Worm (Caenorhabditis elegans): Measurements from ENCODE around the gene dhps-1.
A peak's percentile ranks its signal among the peaks of the same experiment; 100 is the strongest.

dhps-1 gene

ce11 chrII:11992701-11993100 lies at the start of gene dhps-1:
dhps-1 (plus strand) TSS chrII:11993001.
- TF ChIP-seq tab-1 (GFP tag; IDR thresholded peaks at IDR 0.05) (no peak), med-1 (GFP tag; optimal IDR thresholded peaks at IDR 0.05; ENCODE audit: insufficient read depth) (no peak), klf-2 (GFP tag; conservative IDR thresholded peaks at IDR 0.05) (no peak), flt-1 (GFP tag; IDR thresholded peaks at IDR 0.05) (no peak), ztf-29 (GFP tag; IDR thresholded peaks at IDR 0.05) (no peak), cog-1 (tag; optimal IDR thresholded peaks at IDR 0.05) (no peak), ztf-23 (GFP tag; IDR thresholded peaks at IDR 0.05) (no peak), ref-1 (GFP tag; conservative IDR thresholded peaks at IDR 0.05) (no peak), T22C8.4 (GFP tag; IDR thresholded peaks at IDR 0.05) (no peak)

- no peak for TF ChIP-seq cog-1 (tag; optimal IDR thresholded peaks at IDR 0.05)
- no peak for TF ChIP-seq ztf-29 (GFP tag; IDR thresholded peaks at IDR 0.05)
- no peak for TF ChIP-seq flt-1 (GFP tag; IDR thresholded peaks at IDR 0.05)
- TF ChIP-seq ref-1 (GFP tag; conservative IDR thresholded peaks at IDR 0.05): no peak
- TF ChIP-seq ztf-23 (GFP tag; IDR thresholded peaks at IDR 0.05): no peak
- no peak for TF ChIP-seq med-1 (GFP tag; optimal IDR thresholded peaks at IDR 0.05; ENCODE audit: insufficient read depth)
- no peak for TF ChIP-seq tab-1 (GFP tag; IDR thresholded peaks at IDR 0.05)
- TF ChIP-seq klf-2 (GFP tag; conservative IDR thresholded peaks at IDR 0.05): no peak
- TF ChIP-seq T22C8.4 (GFP tag; IDR thresholded peaks at IDR 0.05): no peak
Measured at ce11 chrII:11948459-11948858, 44.3 kb upstream of the dhps-1 start, which contains the start of gene W03C9.8. W03C9.8 (plus strand) TSS chrII:11948759.

ce11 chrII:11952963-11953362 lies 39.8 kb upstream of the dhps-1 start:
- TF ChIP-seq ref-1 (GFP tag; conservative IDR thresholded peaks at IDR 0.05) (no peak), flt-1 (GFP tag; IDR thresholded peaks at IDR 0.05) (no peak), tab-1 (GFP tag; IDR thresholded peaks at IDR 0.05) (no peak), med-1 (GFP tag; optimal IDR thresholded peaks at IDR 0.05; ENCODE audit: insufficient read depth) (no peak), ztf-23 (GFP tag; IDR thresholded peaks at IDR 0.05) (no peak), klf-2 (GFP tag; conservative IDR thresholded peaks at IDR 0.05) (no peak), cog-1 (tag; optimal IDR thresholded peaks at IDR 0.05) (no peak), ztf-29 (GFP tag; IDR thresholded peaks at IDR 0.05) (no peak), T22C8.4 (GFP tag; IDR thresholded peaks at IDR 0.05) (no peak)

- no peak for TF ChIP-seq ztf-23 (GFP tag; IDR thresholded peaks at IDR 0.05)
- TF ChIP-seq cog-1 (tag; optimal IDR thresholded peaks at IDR 0.05): no peak
- no peak for TF ChIP-seq tab-1 (GFP tag; IDR thresholded peaks at IDR 0.05)
- TF ChIP-seq ztf-29 (GFP tag; IDR thresholded peaks at IDR 0.05): no peak
- no peak for TF ChIP-seq ref-1 (GFP tag; conservative IDR thresholded peaks at IDR 0.05)
- no peak for TF ChIP-seq T22C8.4 (GFP tag; IDR thresholded peaks at IDR 0.05)
- TF ChIP-seq klf-2 (GFP tag; conservative IDR thresholded peaks at IDR 0.05): no peak
- no peak for TF ChIP-seq med-1 (GFP tag; optimal IDR thresholded peaks at IDR 0.05; ENCODE audit: insufficient read depth)
- TF ChIP-seq flt-1 (GFP tag; IDR thresholded peaks at IDR 0.05): no peak
Measured at ce11 chrII:11954208-11954607, 38.6 kb upstream of the dhps-1 start, which contains the start of gene W03C9.6. W03C9.6 (plus strand) TSS chrII:11954508.

ce11 chrII:11954811-11955210 lies 38.0 kb upstream of the dhps-1 start:
- TF ChIP-seq T22C8.4 (GFP tag; IDR thresholded peaks at IDR 0.05): no peak
- TF ChIP-seq tab-1 (GFP tag; IDR thresholded peaks at IDR 0.05): no peak
- TF ChIP-seq flt-1 (GFP tag; IDR thresholded peaks at IDR 0.05): no peak
- TF ChIP-seq ztf-29 (GFP tag; IDR thresholded peaks at IDR 0.05): peak; percentile 21; the same call in 1 of the 2 replicates
- TF ChIP-seq ztf-23 (GFP tag; IDR thresholded peaks at IDR 0.05): no peak
- TF ChIP-seq cog-1 (tag; optimal IDR thresholded peaks at IDR 0.05): no peak
- TF ChIP-seq klf-2 (GFP tag; conservative IDR thresholded peaks at IDR 0.05): no peak

- TF ChIP-seq cog-1 (tag; optimal IDR thresholded peaks at IDR 0.05) (peak; percentile 75), flt-1 (GFP tag; IDR thresholded peaks at IDR 0.05) (peak; percentile 84), ztf-23 (GFP tag; IDR thresholded peaks at IDR 0.05) (peak; percentile 74), tab-1 (GFP tag; IDR thresholded peaks at IDR 0.05) (no peak), med-1 (GFP tag; optimal IDR thresholded peaks at IDR 0.05; ENCODE audit: insufficient read depth) (no peak), ref-1 (GFP tag; conservative IDR thresholded peaks at IDR 0.05) (peak; percentile 60), ztf-29 (GFP tag; IDR thresholded peaks at IDR 0.05) (peak; percentile 62; the same call in 1 of the 2 replicates), klf-2 (GFP tag; conservative IDR thresholded peaks at IDR 0.05) (no peak), T22C8.4 (GFP tag; IDR thresholded peaks at IDR 0.05) (no peak; the same call in 1 of the 2 replicates)
Measured at ce11 chrII:11958793-11959574, 33.8 kb upstream of the dhps-1 start.

- TF ChIP-seq med-1 (GFP tag; optimal IDR thresholded peaks at IDR 0.05; ENCODE audit: insufficient read depth) (peak; percentile 95), ztf-23 (GFP tag; IDR thresholded peaks at IDR 0.05) (peak; percentile 99), ztf-29 (GFP tag; IDR thresholded peaks at IDR 0.05) (peak; percentile 100), cog-1 (tag; optimal IDR thresholded peaks at IDR 0.05) (peak; percentile 100), klf-2 (GFP tag; conservative IDR thresholded peaks at IDR 0.05) (peak; percentile 100), T22C8.4 (GFP tag; IDR thresholded peaks at IDR 0.05) (peak; percentile 99), ref-1 (GFP tag; conservative IDR thresholded peaks at IDR 0.05) (peak; percentile 99), tab-1 (GFP tag; IDR thresholded peaks at IDR 0.05) (peak; percentile 100), flt-1 (GFP tag; IDR thresholded peaks at IDR 0.05) (peak; percentile 100)
Measured at ce11 chrII:11960596-11961217, 32.1 kb upstream of the dhps-1 start.

ce11 chrII:11962083-11962482 lies 30.7 kb upstream of the dhps-1 start, which contains the start of the genes W03C9.1 and W03C9.2:
W03C9.1 (minus strand) TSS chrII:11962128.
W03C9.2 (plus strand) TSS chrII:11962368.
- TF ChIP-seq flt-1 (GFP tag; IDR thresholded peaks at IDR 0.05) (no peak), klf-2 (GFP tag; conservative IDR thresholded peaks at IDR 0.05) (no peak), med-1 (GFP tag; optimal IDR thresholded peaks at IDR 0.05; ENCODE audit: insufficient read depth) (no peak), ztf-29 (GFP tag; IDR thresholded peaks at IDR 0.05) (no peak), ref-1 (GFP tag; conservative IDR thresholded peaks at IDR 0.05) (no peak), tab-1 (GFP tag; IDR thresholded peaks at IDR 0.05) (no peak), T22C8.4 (GFP tag; IDR thresholded peaks at IDR 0.05) (no peak), ztf-23 (GFP tag; IDR thresholded peaks at IDR 0.05) (no peak), cog-1 (tag; optimal IDR thresholded peaks at IDR 0.05) (no peak)
